Worm (Caenorhabditis elegans) whole organism, early embryonic: Measurements from ENCODE around the gene tag-293.

Experiments used
- B0310.2 ChIP-seq: sonication (generic microtip); optimal IDR thresholded peaks from 2 replicates; lab custom pipeline; 2016; ENCODE audit warnings: mild to moderate bottlenecking, missing genetic modification characterization, missing compliant biosample characterization
- F13C5.2 ChIP-seq: sonication (generic microtip); optimal IDR thresholded peaks from 2 replicates; lab custom pipeline; 2017; ENCODE audit warnings: mild to moderate bottlenecking, missing genetic modification characterization, inconsistent platforms, missing compliant biosample characterization
- aly-1 ChIP-seq: sonication (generic microtip); optimal IDR thresholded peaks from 2 replicates; lab custom pipeline; 2016; ENCODE audit warnings: missing genetic modification characterization, missing compliant biosample characterization
- ama-1 ChIP-seq: fragments of 150-350 bp; optimal IDR thresholded peaks from 2 replicates; lab custom pipeline; 2014
- ceh-13 ChIP-seq: fragments of 200-800 bp; sonication (Bioruptor generic); optimal IDR thresholded peaks from 2 replicates; lab custom pipeline; 2018; ENCODE audit warnings: mild to moderate bottlenecking, missing genetic modification characterization, missing compliant biosample characterization
- ceh-36 ChIP-seq: sonication (generic microtip); optimal IDR thresholded peaks from 2 replicates; lab custom pipeline; 2016; ENCODE audit warnings: missing genetic modification characterization, inconsistent platforms, missing compliant biosample characterization
- ets-7 ChIP-seq: sonication (generic microtip); optimal IDR thresholded peaks from 2 replicates; lab custom pipeline; 2016; ENCODE audit warnings: missing genotype, missing genetic modification characterization, missing compliant biosample characterization
- flt-1 ChIP-seq: fragments of 200-800 bp; sonication (Bioruptor generic); IDR thresholded peaks from 2 replicates; pipeline ENCODE4 v1.3.6; 2022; ENCODE audit warnings: missing genetic modification characterization, missing compliant biosample characterization
- hmbx-1 ChIP-seq: sonication (generic microtip); optimal IDR thresholded peaks from 2 replicates; lab custom pipeline; 2016; ENCODE audit warnings: mild to moderate bottlenecking, missing genetic modification characterization, missing compliant biosample characterization
- hmg-4 ChIP-seq: fragments of 200-800 bp; sonication (Bioruptor generic); optimal IDR thresholded peaks from 2 replicates; lab custom pipeline; 2018; ENCODE audit warnings: mild to moderate bottlenecking, missing genetic modification characterization, missing compliant biosample characterization
- hnd-1 ChIP-seq: sonication (generic microtip); optimal IDR thresholded peaks from 2 replicates; lab custom pipeline; 2016; ENCODE audit warnings: missing genetic modification characterization, missing compliant biosample characterization
- pes-1 ChIP-seq: fragments of 200-800 bp; sonication (Bioruptor generic); IDR thresholded peaks from 2 replicates; pipeline ENCODE4 v1.3.6; 2022; ENCODE audit warnings: missing genetic modification reagents, missing genetic modification characterization, missing compliant biosample characterization
- scrt-1 ChIP-seq: fragments of 200-800 bp; sonication (Bioruptor generic); IDR thresholded peaks from 2 replicates; pipeline ENCODE4 v1.3.6; 2022; ENCODE audit warnings: missing genetic modification characterization, missing compliant biosample characterization
- sea-1 ChIP-seq: fragments of 200-800 bp; sonication (Bioruptor generic); conservative IDR thresholded peaks from 2 replicates; pipeline ENCODE4 v1.3.6; 2022; ENCODE audit warnings: missing genetic modification characterization, missing compliant biosample characterization
- tbx-11 ChIP-seq: fragments of 200-800 bp; sonication (Bioruptor generic); IDR thresholded peaks from 2 replicates; pipeline ENCODE4 v1.3.6; 2022; ENCODE audit warnings: missing genetic modification characterization, missing compliant biosample characterization
- tbx-37 ChIP-seq: fragments of 200-800 bp; sonication (Bioruptor generic); conservative IDR thresholded peaks from 2 replicates; pipeline ENCODE4 v1.3.6; 2022; ENCODE audit warnings: missing genetic modification reagents, missing genetic modification characterization, missing compliant biosample characterization
- tra-4 ChIP-seq: sonication (generic microtip); optimal IDR thresholded peaks from 2 replicates; lab custom pipeline; 2017; ENCODE audit warnings: missing genetic modification characterization, missing compliant biosample characterization

The tag-293 gene

ce11 chrV:7389771-7390170, 34.4 kb upstream of the tag-293 start, which contains the start of gene C02H6.1:
C02H6.1 (minus strand) TSS chrV:7389871.
- TF ChIP-seq sea-1 (GFP tag; lab: Robert Waterston, UW) (no peak), B0310.2 (tag; lab: Kevin White, UChicago) (no peak)

- TF ChIP-seq tbx-37 (GFP tag; lab: Robert Waterston, UW) (no peak), ama-1 (lab: Kevin White, UChicago) (no peak), aly-1 (tag; lab: Kevin White, UChicago) (no peak), sea-1 (GFP tag; lab: Robert Waterston, UW) (no peak), F13C5.2 (no peak), tbx-11 (GFP tag; lab: Robert Waterston, UW) (no peak), scrt-1 (GFP tag; lab: Robert Waterston, UW) (no peak), B0310.2 (tag; lab: Kevin White, UChicago) (no peak), flt-1 (GFP tag; lab: Robert Waterston, UW) (no peak), ceh-13 (GFP tag; lab: Kevin White, UChicago) (no peak), hmbx-1 (tag; lab: Kevin White, UChicago) (no peak), pes-1 (GFP tag; lab: Robert Waterston, UW) (no peak), tra-4 (tag; lab: Kevin White, UChicago) (no peak), hmg-4 (no peak), hnd-1 (tag; lab: Kevin White, UChicago) (no peak), ceh-36 (tag; lab: Kevin White, UChicago) (no peak), ets-7 (no peak)
Observed at ce11 chrV:7387755-7388154, 32.4 kb upstream of the tag-293 start, which contains the start of gene C02H6.3. C02H6.3 (minus strand) TSS chrV:7387855.

- TF ChIP-seq flt-1 (GFP tag; lab: Robert Waterston, UW) (no peak), hmg-4 (no peak), tra-4 (tag; lab: Kevin White, UChicago) (no peak), ets-7 (no peak), ceh-13 (GFP tag; lab: Kevin White, UChicago) (no peak), sea-1 (GFP tag; lab: Robert Waterston, UW) (no peak)
Observed at ce11 chrV:7386052-7386573, 30.7 kb upstream of the tag-293 start, which contains the start of gene srp-6. srp-6 (minus strand) TSS chrV:7386102.

ce11 chrV:7381008-7381407, 25.6 kb upstream of the tag-293 start, which contains the start of gene C03G6.17:
C03G6.17 (minus strand) TSS chrV:7381108.
- no peak for TF ChIP-seq aly-1 (tag; lab: Kevin White, UChicago)
- no peak for TF ChIP-seq tra-4 (tag; lab: Kevin White, UChicago)
- TF ChIP-seq hmg-4, result no peak
- TF ChIP-seq scrt-1 (GFP tag; lab: Robert Waterston, UW), result no peak
- TF ChIP-seq pes-1 (GFP tag; lab: Robert Waterston, UW), result no peak
- TF ChIP-seq flt-1 (GFP tag; lab: Robert Waterston, UW), result no peak
- no peak for TF ChIP-seq tbx-11 (GFP tag; lab: Robert Waterston, UW)
- TF ChIP-seq hnd-1 (tag; lab: Kevin White, UChicago), result no peak
- TF ChIP-seq B0310.2 (tag; lab: Kevin White, UChicago), result no peak
- TF ChIP-seq ama-1 (lab: Kevin White, UChicago), result no peak
- no peak for TF ChIP-seq tbx-37 (GFP tag; lab: Robert Waterston, UW)
- TF ChIP-seq F13C5.2, result no peak
- no peak for TF ChIP-seq ets-7
- TF ChIP-seq ceh-36 (tag; lab: Kevin White, UChicago), result no peak
- no peak for TF ChIP-seq ceh-13 (GFP tag; lab: Kevin White, UChicago)
- TF ChIP-seq hmbx-1 (tag; lab: Kevin White, UChicago), result no peak
- no peak for TF ChIP-seq sea-1 (GFP tag; lab: Robert Waterston, UW)

- TF ChIP-seq ceh-36 (tag; lab: Kevin White, UChicago) (no peak), hmbx-1 (tag; lab: Kevin White, UChicago) (no peak), tra-4 (tag; lab: Kevin White, UChicago) (no peak), tbx-37 (GFP tag; lab: Robert Waterston, UW) (no peak), F13C5.2 (no peak), ama-1 (lab: Kevin White, UChicago) (no peak), ets-7 (no peak), hmg-4 (no peak), scrt-1 (GFP tag; lab: Robert Waterston, UW) (no peak), tbx-11 (GFP tag; lab: Robert Waterston, UW) (no peak), pes-1 (GFP tag; lab: Robert Waterston, UW) (no peak), hnd-1 (tag; lab: Kevin White, UChicago) (no peak), ceh-13 (GFP tag; lab: Kevin White, UChicago) (no peak), B0310.2 (tag; lab: Kevin White, UChicago) (no peak), sea-1 (GFP tag; lab: Robert Waterston, UW) (no peak)
Observed at ce11 chrV:7379384-7379783, 24.0 kb upstream of the tag-293 start, which contains the start of gene srsx-24. srsx-24 (minus strand) TSS chrV:7379484.

- no peak for TF ChIP-seq ceh-13 (GFP tag; lab: Kevin White, UChicago)
- TF ChIP-seq pes-1 (GFP tag; lab: Robert Waterston, UW), result no peak
- TF ChIP-seq tbx-37 (GFP tag; lab: Robert Waterston, UW), result no peak
- TF ChIP-seq flt-1 (GFP tag; lab: Robert Waterston, UW), result no peak
- TF ChIP-seq B0310.2 (tag; lab: Kevin White, UChicago), result no peak
- no peak for TF ChIP-seq scrt-1 (GFP tag; lab: Robert Waterston, UW)
- no peak for TF ChIP-seq ceh-36 (tag; lab: Kevin White, UChicago)
- no peak for TF ChIP-seq hmbx-1 (tag; lab: Kevin White, UChicago)
- TF ChIP-seq ama-1 (lab: Kevin White, UChicago), result no peak
- TF ChIP-seq hmg-4, result no peak
- TF ChIP-seq ets-7, result no peak
- no peak for TF ChIP-seq tbx-11 (GFP tag; lab: Robert Waterston, UW)
- TF ChIP-seq sea-1 (GFP tag; lab: Robert Waterston, UW), result no peak
Observed at ce11 chrV:7374090-7374489, 18.7 kb upstream of the tag-293 start, which contains the start of gene srx-56. srx-56 (plus strand) TSS chrV:7374390.

- TF ChIP-seq hmg-4 (no peak), tra-4 (tag; lab: Kevin White, UChicago) (no peak), tbx-37 (GFP tag; lab: Robert Waterston, UW) (no peak), ceh-36 (tag; lab: Kevin White, UChicago) (no peak), tbx-11 (GFP tag; lab: Robert Waterston, UW) (no peak), aly-1 (tag; lab: Kevin White, UChicago) (no peak), ets-7 (no peak), flt-1 (GFP tag; lab: Robert Waterston, UW) (no peak), ama-1 (lab: Kevin White, UChicago) (no peak), hnd-1 (tag; lab: Kevin White, UChicago) (no peak), sea-1 (GFP tag; lab: Robert Waterston, UW) (no peak), scrt-1 (GFP tag; lab: Robert Waterston, UW) (no peak)
Observed at ce11 chrV:7369578-7369977, 14.2 kb upstream of the tag-293 start, which contains the start of gene srj-14. srj-14 (plus strand) TSS chrV:7369708.
